Fruit fly (Drosophila melanogaster) whole organism, embryonic: ENCODE measurements around the gene CG31897.
A peak's percentile ranks its signal among the peaks of the same experiment; 100 is the strongest.

Source experiments
- Asciz ChIP-seq: fragments of 200-800 bp; sonication (Bioruptor generic); optimal IDR thresholded peaks from 2 replicates; lab custom pipeline; 2017; ENCODE audit warnings: missing biosample characterization, mild to moderate bottlenecking, missing genetic modification characterization, missing genetic modification reagents
- C15 ChIP-seq: fragments of 200-800 bp; sonication (Bioruptor generic); IDR thresholded peaks from 3 replicates; pipeline ENCODE4 v1.3.6; 2022; ENCODE audit warnings: missing biosample characterization, missing genetic modification characterization
- CG10654 ChIP-seq: fragments of 200-800 bp; sonication (Bioruptor generic); optimal IDR thresholded peaks from 2 replicates; lab custom pipeline; 2016; ENCODE audit warnings: missing biosample characterization, missing genetic modification characterization
- CG12155 ChIP-seq: fragments of 200-800 bp; sonication (Bioruptor generic); optimal IDR thresholded peaks from 3 replicates; lab custom pipeline; 2016; ENCODE audit warnings: missing biosample characterization, missing genetic modification characterization
- CG12391 ChIP-seq: fragments of 200-800 bp; sonication (Bioruptor generic); optimal IDR thresholded peaks from 3 replicates; lab custom pipeline; 2018; ENCODE audit warnings: missing biosample characterization, mild to moderate bottlenecking, missing genetic modification characterization, moderate library complexity
- CG13624 ChIP-seq: fragments of 200-800 bp; sonication (Bioruptor generic); optimal IDR thresholded peaks from 2 replicates; lab custom pipeline; 2016; ENCODE audit warnings: missing biosample characterization, missing genetic modification characterization
- CG17568 ChIP-seq: fragments of 200-800 bp; sonication (Bioruptor generic); optimal IDR thresholded peaks from 2 replicates; lab custom pipeline; 2018; ENCODE audit warnings: missing biosample characterization, mild to moderate bottlenecking, missing genetic modification characterization, moderate library complexity
- CG17612 ChIP-seq: fragments of 200-800 bp; sonication (Bioruptor generic); IDR thresholded peaks from 2 replicates; pipeline ENCODE4 v1.3.6; 2022; ENCODE audit warnings: missing biosample characterization, missing genetic modification characterization
- CG17802 ChIP-seq: fragments of 200-800 bp; sonication (Bioruptor generic); optimal IDR thresholded peaks from 2 replicates; lab custom pipeline; 2018; ENCODE audit warnings: missing biosample characterization, mild to moderate bottlenecking, missing genetic modification characterization, moderate library complexity
- CG18262 ChIP-seq: fragments of 200-800 bp; optimal IDR thresholded peaks from 3 replicates; lab custom pipeline; 2019; ENCODE audit warnings: missing biosample characterization, mild to moderate bottlenecking, missing genetic modification characterization, moderate library complexity
- CG2199 ChIP-seq: fragments of 200-800 bp; sonication (Bioruptor generic); IDR thresholded peaks from 3 replicates; pipeline ENCODE4 v1.3.6; 2022; ENCODE audit warnings: missing biosample characterization, missing genetic modification characterization
- CG34422 ChIP-seq: fragments of 200-800 bp; sonication (Bioruptor generic); IDR thresholded peaks from 3 replicates; pipeline ENCODE4 v1.3.6; 2022; ENCODE audit warnings: missing biosample characterization, missing genetic modification characterization
- CG5180 ChIP-seq: fragments of 200-800 bp; sonication (Bioruptor generic); optimal IDR thresholded peaks from 3 replicates; lab custom pipeline; 2017; ENCODE audit warnings: missing biosample characterization, missing genetic modification characterization, mild to moderate bottlenecking, moderate library complexity, missing genetic modification reagents
- CG7271 ChIP-seq: fragments of 200-800 bp; sonication (Bioruptor generic); optimal IDR thresholded peaks from 2 replicates; lab custom pipeline; 2018; ENCODE audit warnings: missing biosample characterization, mild to moderate bottlenecking, missing genetic modification characterization, moderate library complexity
- CG8359 ChIP-seq: fragments of 200-800 bp; sonication (Bioruptor generic); optimal IDR thresholded peaks from 2 replicates; lab custom pipeline; 2017; ENCODE audit warnings: missing biosample characterization, mild to moderate bottlenecking, missing genetic modification characterization, borderline replicate concordance
- Dad ChIP-seq: fragments of 200-800 bp; sonication (Bioruptor generic); optimal IDR thresholded peaks from 3 replicates; lab custom pipeline; 2016; ENCODE audit warnings: missing biosample characterization, missing genetic modification characterization
- Elba2 ChIP-seq: fragments of 200-800 bp; sonication (Bioruptor generic); optimal IDR thresholded peaks from 3 replicates; lab custom pipeline; 2016; ENCODE audit warnings: missing biosample characterization, missing genetic modification characterization
- Ets65A ChIP-seq: fragments of 200-800 bp; sonication (Bioruptor generic); peaks from one replicate; lab custom pipeline; 2016; ENCODE audit warnings: missing biosample characterization, missing genetic modification characterization
- Fer2 ChIP-seq: fragments of 200-800 bp; sonication (Bioruptor generic); optimal IDR thresholded peaks from 2 replicates; lab custom pipeline; 2018; ENCODE audit warnings: missing biosample characterization, mild to moderate bottlenecking, missing genetic modification characterization, moderate library complexity
- HmgD ChIP-seq: fragments of 200-800 bp; sonication (Bioruptor generic); optimal IDR thresholded peaks from 3 replicates; lab custom pipeline; 2016; ENCODE audit warnings: missing biosample characterization, missing genetic modification characterization
- Lim3 ChIP-seq: fragments of 200-800 bp; sonication (Bioruptor generic); IDR thresholded peaks from 2 replicates; pipeline ENCODE4 v1.3.6; 2022; ENCODE audit warnings: missing biosample characterization, missing genetic modification characterization
- MESR4 ChIP-seq: fragments of 200-800 bp; sonication (Bioruptor generic); optimal IDR thresholded peaks from 2 replicates; lab custom pipeline; 2018; ENCODE audit warnings: missing biosample characterization, mild to moderate bottlenecking, missing genetic modification characterization, moderate library complexity
- NC2α ChIP-seq: fragments of 200-800 bp; sonication (Bioruptor generic); optimal IDR thresholded peaks from 2 replicates; lab custom pipeline; 2016; ENCODE audit warnings: missing biosample characterization, missing genetic modification characterization
- Nf-YC ChIP-seq: fragments of 200-800 bp; optimal IDR thresholded peaks from 3 replicates; lab custom pipeline; 2019; ENCODE audit warnings: missing biosample characterization, mild to moderate bottlenecking, missing genetic modification characterization, moderate library complexity
- NfI ChIP-seq: fragments of 200-800 bp; sonication (Bioruptor generic); optimal IDR thresholded peaks from 3 replicates; lab custom pipeline; 2018; ENCODE audit warnings: missing biosample characterization, mild to moderate bottlenecking, missing genetic modification characterization, moderate library complexity
- ara ChIP-seq: fragments of 200-800 bp; sonication (Bioruptor generic); IDR thresholded peaks from 2 replicates; pipeline ENCODE4 v1.3.6; 2022; ENCODE audit warnings: missing biosample characterization, missing genetic modification characterization
- bigmax ChIP-seq: fragments of 200-800 bp; sonication (Bioruptor generic); optimal IDR thresholded peaks from 2 replicates; lab custom pipeline; 2018; ENCODE audit warnings: missing biosample characterization, mild to moderate bottlenecking, missing genetic modification characterization
- cg ChIP-seq: fragments of 200-800 bp; sonication (Bioruptor generic); optimal IDR thresholded peaks from 3 replicates; lab custom pipeline; 2019; ENCODE audit warnings: missing biosample characterization, mild to moderate bottlenecking, missing genetic modification characterization, moderate library complexity
- chm ChIP-seq: fragments of 200-800 bp; sonication (Bioruptor generic); IDR thresholded peaks from 2 replicates; pipeline ENCODE4 v1.3.6; 2022; ENCODE audit warnings: missing biosample characterization, missing genetic modification characterization
- disco-r ChIP-seq: fragments of 200-800 bp; sonication (Bioruptor generic); optimal IDR thresholded peaks from 2 replicates; lab custom pipeline; 2016; ENCODE audit warnings: missing biosample characterization, missing genetic modification characterization
- ems ChIP-seq: fragments of 200-800 bp; sonication (Bioruptor generic); optimal IDR thresholded peaks from 3 replicates; lab custom pipeline; 2016; ENCODE audit warnings: missing biosample characterization, missing genetic modification characterization
- eyg ChIP-seq: fragments of 200-800 bp; sonication (Bioruptor generic); optimal IDR thresholded peaks from 3 replicates; lab custom pipeline; 2016; ENCODE audit warnings: missing biosample characterization, missing genetic modification characterization
- hbn ChIP-seq: fragments of 200-800 bp; sonication (Bioruptor generic); IDR thresholded peaks from 2 replicates; pipeline ENCODE4 v1.3.6; 2022; ENCODE audit warnings: missing biosample characterization, missing genetic modification characterization; ENCODE audit not compliant: partially characterized antibody
- jing ChIP-seq: fragments of 200-800 bp; sonication (Bioruptor generic); optimal IDR thresholded peaks from 2 replicates; lab custom pipeline; 2018; ENCODE audit warnings: missing biosample characterization, mild to moderate bottlenecking, missing genetic modification characterization
- lov ChIP-seq, 2 experiments: fragments of 200-800 bp in 1 of 2; fragments of >200 bp in 1 of 2; sonication (Bioruptor generic) in 1 of 2; IDR thresholded peaks in 1 of 2; optimal IDR thresholded peaks in 1 of 2; 2 replicates in 1 of 2; 3 replicates in 1 of 2; pipeline versions ENCODE4 v1.3.6 to Lab custom; 2017 to 2022; ENCODE audit warnings: missing biosample characterization in 1 of 2, missing genetic modification characterization in 1 of 2
- maf-S ChIP-seq: fragments of 200-800 bp; sonication (Bioruptor generic); optimal IDR thresholded peaks from 2 replicates; lab custom pipeline; 2016; ENCODE audit warnings: missing biosample characterization, missing genetic modification characterization
- oc ChIP-seq: fragments of 200-800 bp; sonication (Bioruptor generic); optimal IDR thresholded peaks from 2 replicates; lab custom pipeline; 2018; ENCODE audit warnings: missing biosample characterization, mild to moderate bottlenecking, missing genetic modification characterization, moderate library complexity
- onecut ChIP-seq: fragments of 200-800 bp; sonication (Bioruptor generic); IDR thresholded peaks from 2 replicates; pipeline ENCODE4 v1.3.6; 2022; ENCODE audit warnings: missing biosample characterization, missing genetic modification characterization
- pan ChIP-seq, 4 experiments: fragments of >200 bp in 3 of 4; fragments of 200-800 bp in 1 of 4; sonication (Bioruptor generic) in 1 of 4; optimal IDR thresholded peaks in 3 of 4; IDR thresholded peaks in 1 of 4; 2 replicates each; pipeline versions ENCODE4 v1.3.6 to Lab custom; 2017 to 2022; ENCODE audit warnings: missing biosample characterization in 2 of 4, missing genetic modification characterization in 2 of 4, mixed read lengths in 1 of 4
- prd ChIP-seq, 3 experiments: fragments of >200 bp in 2 of 3; fragments of 200-800 bp in 1 of 3; sonication (Bioruptor generic) in 1 of 3; optimal IDR thresholded peaks in 2 of 3; IDR thresholded peaks in 1 of 3; 2 replicates in 2 of 3; 3 replicates in 1 of 3; pipeline versions ENCODE4 v1.3.6 to Lab custom; 2017 to 2022; ENCODE audit warnings: missing biosample characterization in 1 of 3, missing genetic modification characterization in 1 of 3
- pros ChIP-seq: fragments of 200-800 bp; sonication (Bioruptor generic); optimal IDR thresholded peaks from 3 replicates; lab custom pipeline; 2019; ENCODE audit warnings: missing biosample characterization, mild to moderate bottlenecking, missing genetic modification characterization, moderate library complexity
- ro ChIP-seq: fragments of 200-800 bp; sonication (Bioruptor generic); IDR thresholded peaks from 2 replicates; pipeline ENCODE4 v1.3.6; 2022; ENCODE audit warnings: missing biosample characterization, missing genetic modification characterization
- run ChIP-seq: fragments of 200-800 bp; sonication (Bioruptor generic); optimal IDR thresholded peaks from 3 replicates; lab custom pipeline; 2018; ENCODE audit warnings: missing biosample characterization, mild to moderate bottlenecking, missing genetic modification characterization
- sqz ChIP-seq: fragments of 200-800 bp; sonication (Bioruptor generic); optimal IDR thresholded peaks from 3 replicates; lab custom pipeline; 2018; ENCODE audit warnings: missing biosample characterization, mild to moderate bottlenecking, missing genetic modification characterization
- tio ChIP-seq: fragments of 200-800 bp; sonication (Bioruptor generic); optimal IDR thresholded peaks from 2 replicates; lab custom pipeline; 2017; ENCODE audit warnings: missing biosample characterization, missing genetic modification characterization, inconsistent platforms
- wor ChIP-seq: fragments of 200-800 bp; sonication (Bioruptor generic); IDR thresholded peaks from 2 replicates; pipeline ENCODE4 v1.3.6; 2022; ENCODE audit warnings: missing biosample characterization, missing genetic modification characterization

The CG31897 gene

dm6 chr2L:8463144-8464106 lies 21.2 kb downstream of the CG31897 start, which contains the start of gene Agpat2 (continued):
- peak; percentile 63 for TF ChIP-seq CG5180 (GFP tag; lab: Kevin White, UChicago)
- peak; percentile 82 for TF ChIP-seq CG10654 (GFP tag; lab: Kevin White, UChicago)
- TF ChIP-seq CG12155 (GFP tag; lab: Kevin White, UChicago) = peak; percentile 70
- peak; percentile 75 for TF ChIP-seq Dad
- peak; percentile 43 for TF ChIP-seq CG7271 (tag; lab: Kevin White, UChicago)
- TF ChIP-seq ara = peak; percentile 75
- TF ChIP-seq maf-S (GFP tag; lab: Kevin White, UChicago) = peak; percentile 75
- TF ChIP-seq HmgD (GFP tag; lab: Kevin White, UChicago) = peak; percentile 20
- TF ChIP-seq pan (optimal IDR thresholded peaks at IDR 0.05; lab: Kevin White, UChicago) = no peak
- TF ChIP-seq pan (GFP tag; optimal IDR thresholded peaks at IDR 0.05 in 1 of 2, IDR thresholded peaks at IDR 0.05 in 1 of 2) = peak in 1 of 2 experiments; percentile 86
- no peak for TF ChIP-seq prd (optimal IDR thresholded peaks at IDR 0.05; lab: Kevin White, UChicago)
- peak; percentile 80 for TF ChIP-seq prd (GFP tag; IDR thresholded peaks at IDR 0.05; lab: Robert Waterston, UW)
- TF ChIP-seq CG2199 (GFP tag; lab: Robert Waterston, UW) = no peak
- TF ChIP-seq bigmax (GFP tag; lab: Kevin White, UChicago) = no peak
- TF ChIP-seq CG12391 (tag; lab: Kevin White, UChicago) = peak; percentile 90
- no peak for TF ChIP-seq Elba2 (GFP tag; lab: Kevin White, UChicago)
- TF ChIP-seq eyg = peak; percentile 61
- TF ChIP-seq sqz (GFP tag; lab: Kevin White, UChicago) = peak; percentile 64
- peak; percentile 79 for TF ChIP-seq NfI
- TF ChIP-seq disco-r (GFP tag; lab: Kevin White, UChicago) = peak; percentile 19
- TF ChIP-seq Lim3 (GFP tag; lab: Robert Waterston, UW) = no peak
- peak; percentile 23 for TF ChIP-seq cg (GFP tag; lab: Kevin White, UChicago)
- peak; percentile 82 for TF ChIP-seq ems (GFP tag; lab: Kevin White, UChicago)
- peak; percentile 88 for TF ChIP-seq CG18262 (tag; lab: Kevin White, UChicago)
- TF ChIP-seq pros (GFP tag; lab: Kevin White, UChicago) = peak; percentile 96
- TF ChIP-seq tio (GFP tag; lab: Kevin White, UChicago) = peak; percentile 83
- peak; percentile 67 for TF ChIP-seq jing
- TF ChIP-seq CG8359 (GFP tag; lab: Kevin White, UChicago) = peak; percentile 70
- no peak; the same call in 1 of the 2 replicates for TF ChIP-seq CG17612
- peak; percentile 77 for TF ChIP-seq CG17568
- peak; percentile 65 for TF ChIP-seq chm (GFP tag; lab: Robert Waterston, UW)
- TF ChIP-seq MESR4 (GFP tag; lab: Kevin White, UChicago) = peak; percentile 12
- TF ChIP-seq CG17802 (tag; lab: Kevin White, UChicago) = peak; percentile 28
- peak; percentile 72 for TF ChIP-seq onecut
- 0 out of 2 replicates have a peak, but pooled peaks have one; percentile 20 for TF ChIP-seq ro (GFP tag; lab: Robert Waterston, UW)
- TF ChIP-seq hbn (GFP tag; lab: Robert Waterston, UW) = no peak
- peak; percentile 68 for TF ChIP-seq wor (GFP tag; lab: Robert Waterston, UW)
- TF ChIP-seq oc (tag; lab: Kevin White, UChicago) = peak; percentile 86
- peak; percentile 96 for TF ChIP-seq Ets65A (GFP tag; lab: Kevin White, UChicago)
- peak; percentile 52 for TF ChIP-seq Nf-YC (tag; lab: Kevin White, UChicago)
- peak; percentile 82 for TF ChIP-seq CG13624
- 0 out of 3 replicates have a peak, but pooled peaks have one; percentile 30 for TF ChIP-seq C15 (GFP tag; lab: Robert Waterston, UW)
- peak; percentile 79 for TF ChIP-seq run (tag; lab: Kevin White, UChicago)
- peak; percentile 80 for TF ChIP-seq Asciz (GFP tag; lab: Kevin White, UChicago)
- TF ChIP-seq NC2α (GFP tag; lab: Kevin White, UChicago) = peak; percentile 56
- TF ChIP-seq lov (optimal IDR thresholded peaks at IDR 0.05; lab: Kevin White, UChicago) = no peak
- TF ChIP-seq lov (GFP tag; IDR thresholded peaks at IDR 0.05; lab: Robert Waterston, UW) = 0 out of 3 replicates have a peak, but pooled peaks have one; percentile 38
- TF ChIP-seq Fer2 = peak; percentile 72
- TF ChIP-seq CG34422 (GFP tag; lab: Robert Waterston, UW) = peak; percentile 66; the same call in 2 of the 3 replicates
